Worm (Caenorhabditis elegans): ENCODE measurements around the gene pals-20.

DNA sequence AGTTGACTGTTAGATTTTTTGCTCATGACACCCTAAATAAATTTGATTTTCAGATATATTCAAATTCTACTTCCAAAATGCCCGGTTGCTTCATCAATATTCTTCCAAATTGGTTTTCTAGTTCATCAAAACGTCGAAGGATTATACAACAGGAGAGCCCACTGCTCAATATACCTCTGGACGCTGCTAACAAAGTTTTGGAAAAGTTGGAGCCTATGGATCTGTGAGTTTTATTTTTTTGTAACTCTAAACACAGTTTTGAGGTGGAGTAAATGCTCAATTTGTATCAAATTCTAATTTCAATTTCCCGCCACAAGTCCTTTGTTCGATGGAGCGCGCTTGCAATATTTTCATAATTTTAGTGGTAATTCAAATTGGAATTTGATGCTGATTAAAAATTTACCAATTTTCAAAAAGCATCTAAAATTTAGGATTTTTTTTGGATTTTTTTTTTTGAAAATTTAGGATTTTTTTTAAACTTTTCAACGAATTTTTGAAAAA, 45.2 kb downstream of the pals-20 start, which contains the start of gene fbxa-27:
- TF ChIP-seq efl-1 (optimal IDR thresholded peaks at IDR 0.05) (peak; percentile 27 to 63), efl-1 (GFP tag; optimal IDR thresholded peaks at IDR 0.05 in 1 of 2) (peak; percentile 62 to 76), elt-3 (tag; optimal IDR thresholded peaks at IDR 0.05) (no peak), unc-62 (GFP tag; optimal IDR thresholded peaks at IDR 0.05) (no peak), lsy-2 (tag; optimal IDR thresholded peaks at IDR 0.05) (no peak), mdl-1 (tag; optimal IDR thresholded peaks at IDR 0.05) (no peak), pqm-1 (tag; optimal IDR thresholded peaks at IDR 0.05) (no peak), C04F5.9 (tag; optimal IDR thresholded peaks at IDR 0.05) (no peak), ama-1 (optimal IDR thresholded peaks at IDR 0.05) (no peak), pag-3 (tag; optimal IDR thresholded peaks at IDR 0.05; ENCODE audit: borderline replicate concordance, insufficient read depth) (no peak), elt-2 (tag; optimal IDR thresholded peaks at IDR 0.05) (no peak)

Data from whole organism, L1 larva.